Worm (Caenorhabditis elegans): ENCODE results near the gene F48E8.3.
A peak's percentile ranks its signal among the peaks of the same experiment; 100 is the strongest.

F48E8.3 gene

DNA sequence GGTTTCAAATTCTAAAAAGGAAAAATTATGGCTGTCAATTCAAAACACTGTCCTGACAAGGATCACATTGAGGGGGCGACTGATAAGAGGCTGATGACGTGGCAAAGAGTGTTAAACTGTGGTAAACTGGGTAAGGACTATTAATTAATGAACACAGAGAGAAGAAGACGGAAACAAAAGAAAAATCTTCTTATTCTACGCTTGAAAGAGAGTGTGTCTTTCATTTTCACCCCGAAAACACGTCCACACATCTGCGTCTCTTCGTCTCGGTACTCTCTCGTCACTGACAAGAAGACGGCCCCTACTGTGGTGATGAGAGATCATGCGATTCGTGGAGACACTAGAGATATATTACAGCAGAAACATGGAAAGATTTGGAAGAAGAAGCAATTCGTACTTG, 39.8 kb upstream of the F48E8.3 start:
- TF ChIP-seq nhr-129 (tag; optimal IDR thresholded peaks at IDR 0.05), result peak; percentile 36
- peak in 1 of 2 experiments; percentile 49 for TF ChIP-seq lsy-2 (tag; optimal IDR thresholded peaks at IDR 0.05)
- no peak for TF ChIP-seq ceh-16 (tag; optimal IDR thresholded peaks at IDR 0.05)
- TF ChIP-seq alr-1 (tag; optimal IDR thresholded peaks at IDR 0.05), result no peak
- peak; percentile 71 for TF ChIP-seq sem-4 (tag; optimal IDR thresholded peaks at IDR 0.05)
- peak; percentile 7 for TF ChIP-seq nhr-25 (tag; optimal IDR thresholded peaks at IDR 0.05)
- peak; percentile 9 for TF ChIP-seq fos-1 (tag; optimal IDR thresholded peaks at IDR 0.05)
- peak; percentile 35 for TF ChIP-seq sma-3 (GFP tag; optimal IDR thresholded peaks at IDR 0.05)
- TF ChIP-seq blmp-1 (tag; optimal IDR thresholded peaks at IDR 0.05; ENCODE audit: insufficient read depth), result peak; percentile 68
- TF ChIP-seq crh-2 (tag; optimal IDR thresholded peaks at IDR 0.05), result peak; percentile 97
- peak; percentile 56 for TF ChIP-seq sma-9 (GFP tag; optimal IDR thresholded peaks at IDR 0.05)
- no peak for TF ChIP-seq sma-9 (tag; optimal IDR thresholded peaks at IDR 0.05)
- TF ChIP-seq nhr-21 (tag; optimal IDR thresholded peaks at IDR 0.05), result peak; percentile 46
- TF ChIP-seq lin-13 (GFP tag; optimal IDR thresholded peaks at IDR 0.05), result no peak
- peak; percentile 52 for TF ChIP-seq F13H6.1 (tag; optimal IDR thresholded peaks at IDR 0.05)
- no peak for TF ChIP-seq lin-39 (tag; optimal IDR thresholded peaks at IDR 0.05)
- TF ChIP-seq nhr-11 (tag; optimal IDR thresholded peaks at IDR 0.05), result no peak

DNA sequence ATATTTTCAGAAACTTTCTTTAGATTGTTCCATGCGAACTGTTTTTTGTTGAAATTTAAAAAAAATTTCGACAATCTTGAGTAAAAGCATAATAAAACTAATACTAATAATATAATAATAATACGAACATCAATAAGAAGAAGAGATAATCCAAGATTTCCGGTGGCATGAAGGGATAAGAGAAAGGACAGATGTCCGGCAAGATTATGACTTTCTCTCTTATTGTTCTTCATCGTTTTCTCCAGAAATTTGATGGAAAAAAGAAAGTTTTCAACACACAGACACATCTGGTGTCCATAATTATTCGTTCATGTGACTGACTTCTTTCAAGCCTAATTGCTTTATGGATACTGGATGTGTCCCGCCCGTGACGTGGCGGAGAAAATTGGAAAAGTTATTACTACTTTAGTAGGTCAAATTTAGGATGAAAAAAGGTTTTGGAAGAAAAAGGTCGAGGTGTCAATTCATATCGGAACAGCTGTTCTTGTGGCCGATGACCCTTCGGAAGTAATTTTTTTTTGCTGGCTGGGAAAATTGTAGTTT, 38.5 kb upstream of the F48E8.3 start:
- TF ChIP-seq nhr-129 (tag; optimal IDR thresholded peaks at IDR 0.05) (no peak), mbf-1 (tag; optimal IDR thresholded peaks at IDR 0.05) (no peak), blmp-1 (tag; optimal IDR thresholded peaks at IDR 0.05; ENCODE audit: insufficient read depth) (peak; percentile 34), mdl-1 (tag; optimal IDR thresholded peaks at IDR 0.05) (no peak)

DNA sequence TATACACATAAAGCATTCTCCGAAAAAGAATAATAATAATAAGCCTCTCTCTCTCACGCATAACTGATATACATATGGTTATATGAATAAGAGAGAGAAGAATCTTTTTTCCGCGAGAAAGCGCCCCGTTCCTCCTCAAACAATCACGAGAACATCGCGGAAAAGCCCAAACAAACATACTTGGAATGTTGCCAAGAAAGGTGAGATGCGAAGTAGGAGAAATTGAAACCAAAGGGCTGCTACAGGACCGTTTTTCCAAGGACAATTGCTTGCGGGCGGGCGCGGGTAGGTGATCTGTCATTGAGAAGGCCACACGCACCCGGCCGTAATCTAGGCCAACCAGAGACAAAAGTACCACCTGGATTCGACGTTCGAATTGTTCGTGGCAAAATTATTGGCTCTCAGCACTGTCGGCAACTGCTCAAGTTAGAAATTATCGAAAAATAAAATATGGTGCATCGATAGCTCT, 37.5 kb upstream of the F48E8.3 start, which contains the start of gene dnj-24:
Gene dnj-24 (minus strand): TSS at position 419 of the 469 bp plus-strand sequence.
- peak; percentile 4 for TF ChIP-seq sma-3 (GFP tag; optimal IDR thresholded peaks at IDR 0.05)
- no peak for TF ChIP-seq aly-2 (tag; optimal IDR thresholded peaks at IDR 0.05)
- peak; percentile 1 for TF ChIP-seq ceh-16 (tag; optimal IDR thresholded peaks at IDR 0.05)

DNA sequence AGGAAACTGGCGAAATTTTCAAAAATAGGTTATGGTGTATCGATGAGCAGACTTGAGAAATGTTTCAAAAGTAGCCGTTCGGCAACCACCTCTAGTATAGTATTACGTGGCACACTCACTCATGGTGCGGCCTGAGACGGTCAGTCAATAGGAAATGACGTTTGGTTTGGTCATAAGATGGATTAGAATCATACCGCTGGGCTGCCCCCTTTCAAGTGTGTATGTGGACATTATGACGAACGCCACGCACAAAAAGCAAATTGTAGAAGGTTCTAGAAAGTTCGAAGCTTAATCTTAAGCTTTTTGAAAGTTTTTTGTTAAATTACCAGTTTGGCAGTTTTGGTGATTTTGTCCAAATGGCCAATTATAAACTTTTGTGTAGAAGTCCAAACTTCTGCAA, 36.8 kb upstream of the F48E8.3 start:
- no peak for TF ChIP-seq nhr-237 (tag; optimal IDR thresholded peaks at IDR 0.05)
- TF ChIP-seq sma-9 (GFP tag; optimal IDR thresholded peaks at IDR 0.05), result no peak
- TF ChIP-seq sma-9 (tag; optimal IDR thresholded peaks at IDR 0.05), result no peak
- TF ChIP-seq unc-55 (GFP tag; optimal IDR thresholded peaks at IDR 0.05), result no peak
- TF ChIP-seq mab-5 (tag; optimal IDR thresholded peaks at IDR 0.05), result no peak

DNA sequence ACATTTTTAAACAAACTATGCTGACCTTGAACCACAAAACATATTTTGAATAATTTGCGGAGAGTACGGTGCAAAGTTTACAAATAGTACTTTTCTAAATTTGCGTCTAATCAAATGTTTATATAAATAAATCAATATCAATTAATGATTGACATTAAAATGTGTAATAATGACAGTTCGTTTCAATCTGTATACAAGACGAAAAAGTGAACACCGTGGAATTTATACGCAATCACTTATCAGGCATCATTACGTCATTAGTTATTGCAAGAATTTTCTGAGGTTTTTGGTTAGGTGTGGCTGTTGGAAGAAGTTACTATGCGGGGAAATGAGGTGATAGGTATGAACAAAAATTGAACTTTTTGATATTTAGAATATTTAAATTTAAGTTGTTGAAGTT, 34.1 kb upstream of the F48E8.3 start:
- TF ChIP-seq elt-3 (tag; optimal IDR thresholded peaks at IDR 0.05) (no peak), lin-11 (tag; optimal IDR thresholded peaks at IDR 0.05) (no peak), nhr-23 (tag; optimal IDR thresholded peaks at IDR 0.05) (no peak), blmp-1 (tag; optimal IDR thresholded peaks at IDR 0.05; ENCODE audit: insufficient read depth) (no peak), skn-1 (tag; optimal IDR thresholded peaks at IDR 0.05) (no peak), nhr-21 (tag; optimal IDR thresholded peaks at IDR 0.05) (no peak), mdl-1 (tag; optimal IDR thresholded peaks at IDR 0.05) (no peak), alr-1 (tag; optimal IDR thresholded peaks at IDR 0.05) (no peak), R02D3.7 (tag; optimal IDR thresholded peaks at IDR 0.05) (no peak), dmd-4 (tag; optimal IDR thresholded peaks at IDR 0.05) (no peak), nhr-129 (tag; optimal IDR thresholded peaks at IDR 0.05) (no peak), nhr-25 (tag; optimal IDR thresholded peaks at IDR 0.05) (no peak), lin-13 (GFP tag; optimal IDR thresholded peaks at IDR 0.05) (no peak), zag-1 (tag; optimal IDR thresholded peaks at IDR 0.05) (no peak)

DNA sequence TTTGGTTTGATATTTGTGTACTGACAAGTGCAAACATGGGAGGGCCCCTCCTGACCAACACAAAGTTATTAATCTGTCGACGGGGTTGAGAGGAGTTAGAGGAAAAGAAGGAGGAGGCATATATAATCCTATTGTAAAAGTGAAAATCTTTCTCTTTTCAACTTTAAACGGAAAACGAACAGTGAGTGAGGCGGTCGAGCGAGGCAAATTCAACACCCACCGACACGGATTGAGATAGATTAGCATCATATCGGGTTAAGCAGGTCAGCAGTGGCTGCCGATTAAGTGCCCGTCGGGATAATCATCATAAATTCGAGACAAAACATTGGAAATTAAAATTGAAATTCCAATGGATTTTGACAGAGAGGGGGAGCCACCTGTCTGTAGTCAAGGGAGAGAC, 24.9 kb upstream of the F48E8.3 start:
- TF ChIP-seq sma-3 (GFP tag; optimal IDR thresholded peaks at IDR 0.05) (no peak), elt-3 (tag; optimal IDR thresholded peaks at IDR 0.05) (no peak), dmd-4 (tag; optimal IDR thresholded peaks at IDR 0.05) (no peak), nhr-25 (tag; optimal IDR thresholded peaks at IDR 0.05) (no peak), nhr-21 (tag; optimal IDR thresholded peaks at IDR 0.05) (no peak), nhr-11 (tag; optimal IDR thresholded peaks at IDR 0.05) (no peak), peb-1 (tag; optimal IDR thresholded peaks at IDR 0.05) (no peak), nhr-10 (tag; optimal IDR thresholded peaks at IDR 0.05) (no peak), mdl-1 (tag; optimal IDR thresholded peaks at IDR 0.05) (no peak), nhr-129 (tag; optimal IDR thresholded peaks at IDR 0.05) (no peak), ztf-1 (GFP tag; conservative IDR thresholded peaks at IDR 0.05) (no peak), lsy-2 (tag; optimal IDR thresholded peaks at IDR 0.05) (no peak), nhr-12 (tag; optimal IDR thresholded peaks at IDR 0.05) (no peak), elt-1 (tag; optimal IDR thresholded peaks at IDR 0.05) (no peak), snpc-4 (tag; optimal IDR thresholded peaks at IDR 0.05) (no peak)
